Fruit fly (Drosophila melanogaster) whole organism, pupa: ENCODE results near the gene CG34041.
A peak's percentile ranks its signal among the peaks of the same experiment; 100 is the strongest.

Experiments used
- CG12605 ChIP-seq: fragments of 200-800 bp; sonication (Bioruptor generic); IDR thresholded peaks from 2 replicates; pipeline ENCODE4 v1.3.6; 2022; ENCODE audit warnings: missing biosample characterization, missing genetic modification characterization
- CG13204 ChIP-seq: fragments of 200-800 bp; sonication (Bioruptor generic); optimal IDR thresholded peaks from 2 replicates; lab custom pipeline; 2018; ENCODE audit warnings: missing biosample characterization, mild to moderate bottlenecking, missing genetic modification characterization, moderate library complexity
- CG14655 ChIP-seq: fragments of 200-800 bp; sonication (Bioruptor generic); optimal IDR thresholded peaks from 3 replicates; lab custom pipeline; 2017; ENCODE audit warnings: mild to moderate bottlenecking, missing biosample characterization, missing genetic modification reagents, missing genetic modification characterization
- CG17806 ChIP-seq: fragments of 200-800 bp; sonication (Bioruptor generic); optimal IDR thresholded peaks from 2 replicates; lab custom pipeline; 2018; ENCODE audit warnings: missing biosample characterization, mild to moderate bottlenecking, missing genetic modification characterization, moderate library complexity
- CG32121 ChIP-seq: fragments of 200-800 bp; sonication (Bioruptor generic); IDR thresholded peaks from 2 replicates; pipeline ENCODE4 v1.3.6; 2022; ENCODE audit warnings: missing biosample characterization, missing genetic modification characterization
- CG4496 ChIP-seq: fragments of 200-800 bp; sonication (Bioruptor generic); IDR thresholded peaks from 3 replicates; pipeline ENCODE4 v1.3.6; 2022; ENCODE audit warnings: missing biosample characterization, missing genetic modification characterization
- CG8159 ChIP-seq: fragments of 200-800 bp; sonication (Bioruptor generic); optimal IDR thresholded peaks from 3 replicates; lab custom pipeline; 2018; ENCODE audit warnings: missing biosample characterization, mild to moderate bottlenecking, missing genetic modification characterization, moderate library complexity
- CG8301 ChIP-seq: fragments of 200-800 bp; sonication (Bioruptor generic); optimal IDR thresholded peaks from 2 replicates; lab custom pipeline; 2018; ENCODE audit warnings: missing biosample characterization, mild to moderate bottlenecking, missing genetic modification characterization
- CG9948 ChIP-seq: fragments of 200-800 bp; sonication (Bioruptor generic); optimal IDR thresholded peaks from 2 replicates; lab custom pipeline; 2018; ENCODE audit warnings: missing biosample characterization, mild to moderate bottlenecking, missing genetic modification characterization, moderate library complexity
- D1 ChIP-seq: fragments of 200-800 bp; sonication (Bioruptor generic); optimal IDR thresholded peaks from 2 replicates; lab custom pipeline; 2018; ENCODE audit warnings: missing biosample characterization, mild to moderate bottlenecking, missing genetic modification characterization, moderate library complexity
- Pif1A ChIP-seq: fragments of 200-800 bp; sonication (Bioruptor generic); optimal IDR thresholded peaks from 3 replicates; lab custom pipeline; 2016; ENCODE audit warnings: missing biosample characterization, missing genetic modification characterization
- Pif1B ChIP-seq: fragments of 200-800 bp; sonication (Bioruptor generic); optimal IDR thresholded peaks from 3 replicates; lab custom pipeline; 2016; ENCODE audit warnings: missing biosample characterization, missing genetic modification characterization
- fd96Ca ChIP-seq: fragments of 200-800 bp; sonication (Bioruptor generic); IDR thresholded peaks from 3 replicates; pipeline ENCODE4 v1.3.6; 2022; ENCODE audit warnings: missing biosample characterization, missing genetic modification characterization
- gl ChIP-seq: fragments of 200-800 bp; sonication (Bioruptor generic); optimal IDR thresholded peaks from 2 replicates; lab custom pipeline; 2018; ENCODE audit warnings: missing biosample characterization, mild to moderate bottlenecking, missing genetic modification characterization

- no peak for TF ChIP-seq D1 (tag; lab: Kevin White, UChicago)
- TF ChIP-seq CG32121: peak; percentile 63
- TF ChIP-seq CG4496 (GFP tag; lab: Robert Waterston, UW): peak; percentile 41; the same call in 2 of the 3 replicates
- TF ChIP-seq CG8301 (tag; lab: Kevin White, UChicago): peak; percentile 63
- TF ChIP-seq CG13204 (GFP tag; lab: Kevin White, UChicago): peak; percentile 59
- TF ChIP-seq gl (tag; lab: Kevin White, UChicago): no peak
- TF ChIP-seq CG8159 (tag; lab: Kevin White, UChicago): peak; percentile 66
- TF ChIP-seq CG14655 (GFP tag; lab: Kevin White, UChicago): no peak
- peak; percentile 55 for TF ChIP-seq CG9948 (tag; lab: Kevin White, UChicago)
- peak; percentile 65 for TF ChIP-seq CG12605
- TF ChIP-seq fd96Ca: no peak
- no peak for TF ChIP-seq Pif1A (GFP tag; lab: Kevin White, UChicago)
- TF ChIP-seq CG17806 (tag; lab: Kevin White, UChicago): peak; percentile 58
- peak; percentile 48 for TF ChIP-seq Pif1B
Observed at dm6 chr3R:30461608-30462243, 46.1 kb upstream of the CG34041 start.
